Fruit fly (Drosophila melanogaster): ENCODE results near the gene CG31391.

The CG31391 gene

dm6 chr3R:10684284-10684683 is 20.6 kb downstream of the CG31391 start (continued):
- TF ChIP-seq schlank (tag; optimal IDR thresholded peaks at IDR 0.05) = no peak
- no peak for TF ChIP-seq CG17912 (GFP tag; optimal IDR thresholded peaks at IDR 0.05)
- peak; percentile 50 for TF ChIP-seq jing (GFP tag; optimal IDR thresholded peaks at IDR 0.05)
- TF ChIP-seq CG3065 (GFP tag; optimal IDR thresholded peaks at IDR 0.05) = no peak
- TF ChIP-seq insv (GFP tag; optimal IDR thresholded peaks at IDR 0.05) = no peak
- TF ChIP-seq Asciz (GFP tag; optimal IDR thresholded peaks at IDR 0.05) = peak; percentile 81
- TF ChIP-seq Dad (GFP tag; optimal IDR thresholded peaks at IDR 0.05) = no peak
- peak; percentile 32 for TF ChIP-seq gcm (GFP tag; optimal IDR thresholded peaks at IDR 0.05)
- peak; percentile 70 for TF ChIP-seq Abd-B (GFP tag; optimal IDR thresholded peaks at IDR 0.05)
- no peak for TF ChIP-seq CG34224 (GFP tag; IDR thresholded peaks at IDR 0.05; ENCODE audit: partially characterized antibody)
- TF ChIP-seq trh (GFP tag; optimal IDR thresholded peaks at IDR 0.05) = no peak
- peak; percentile 25 for TF ChIP-seq CG12071 (GFP tag; optimal IDR thresholded peaks at IDR 0.05)
- no peak for TF ChIP-seq Dfd (GFP tag; optimal IDR thresholded peaks at IDR 0.05)
- TF ChIP-seq cg (GFP tag; optimal IDR thresholded peaks at IDR 0.05) = no peak
- no peak for TF ChIP-seq CG15696 (tag; optimal IDR thresholded peaks at IDR 0.05)
- TF ChIP-seq BtbVII (GFP tag; optimal IDR thresholded peaks at IDR 0.05) = no peak
- TF ChIP-seq Gug (GFP tag; IDR thresholded peaks at IDR 0.05) = peak; percentile 49; the same call in 1 of the 4 replicates
- 0 out of 2 replicates have a peak, but pooled peaks have one; percentile 18 for TF ChIP-seq NFAT (GFP tag; IDR thresholded peaks at IDR 0.05)
- no peak for TF ChIP-seq CG34376 (GFP tag; optimal IDR thresholded peaks at IDR 0.05)
- peak; percentile 62 for TF ChIP-seq Fer3 (tag; optimal IDR thresholded peaks at IDR 0.05)
- TF ChIP-seq Deaf1 (tag; optimal IDR thresholded peaks at IDR 0.05) = peak; percentile 4
- 0 out of 3 replicates have a peak, but pooled peaks have one; percentile 17 for TF ChIP-seq CG7357 (GFP tag; IDR thresholded peaks at IDR 0.05)
- TF ChIP-seq Ets65A (GFP tag) = peak; percentile 96
- no peak for TF ChIP-seq Dip2 (GFP tag; IDR thresholded peaks at IDR 0.05)
- no peak for TF ChIP-seq Dbx (GFP tag; IDR thresholded peaks at IDR 0.05)
- no peak for TF ChIP-seq abd-A (tag; optimal IDR thresholded peaks at IDR 0.05)
- peak; percentile 37 for TF ChIP-seq Chrac-16 (GFP tag; optimal IDR thresholded peaks at IDR 0.05)
- peak; percentile 46 for TF ChIP-seq en (GFP tag; optimal IDR thresholded peaks at IDR 0.05)
- TF ChIP-seq vfl (GFP tag; optimal IDR thresholded peaks at IDR 0.05) = no peak
- TF ChIP-seq Ada2b (GFP tag; IDR thresholded peaks at IDR 0.05) = no peak
- peak; percentile 65 for TF ChIP-seq ken (GFP tag; IDR thresholded peaks at IDR 0.05)
- TF ChIP-seq Dll (GFP tag; IDR thresholded peaks at IDR 0.05; ENCODE audit: partially characterized antibody) = no peak
- no peak for TF ChIP-seq ham (GFP tag; IDR thresholded peaks at IDR 0.05)
- peak; percentile 63; the same call in 1 of the 3 replicates for TF ChIP-seq CG2199 (GFP tag; IDR thresholded peaks at IDR 0.05)
- peak; percentile 32 for TF ChIP-seq tx (GFP tag; optimal IDR thresholded peaks at IDR 0.05)
- TF ChIP-seq CG2202 (tag; optimal IDR thresholded peaks at IDR 0.05) = no peak
- no peak for TF ChIP-seq HLH4C (GFP tag; IDR thresholded peaks at IDR 0.05; ENCODE audit: partially characterized antibody)
- no peak; the same call in 2 of the 3 replicates for TF ChIP-seq CG34422 (GFP tag; IDR thresholded peaks at IDR 0.05)
- TF ChIP-seq sqz (GFP tag; optimal IDR thresholded peaks at IDR 0.05) = no peak
- no peak for TF ChIP-seq B-H2 (GFP tag; optimal IDR thresholded peaks at IDR 0.05)

dm6 chr3R:10683226-10683625 is 21.6 kb downstream of the CG31391 start:
- TF ChIP-seq dysf (GFP tag; IDR thresholded peaks at IDR 0.05) (0 out of 3 replicates have a peak, but pooled peaks have one; percentile 14), CG2875 (GFP tag; optimal IDR thresholded peaks at IDR 0.05) (no peak), D19B (GFP tag; optimal IDR thresholded peaks at IDR 0.05) (peak; percentile 70), Med (GFP tag) (peak; percentile 38), Awh (GFP tag; IDR thresholded peaks at IDR 0.05) (0 out of 2 replicates have a peak, but pooled peaks have one; percentile 24), Ets65A (GFP tag) (peak; percentile 36), ttk (GFP tag; IDR thresholded peaks at IDR 0.05) (no peak), lab (GFP tag; optimal IDR thresholded peaks at IDR 0.05) (no peak), CG12299 (tag; optimal IDR thresholded peaks at IDR 0.05) (no peak), disco-r (GFP tag; optimal IDR thresholded peaks at IDR 0.05) (no peak)

Data from whole organism, embryonic.